Fruit fly (Drosophila melanogaster) whole organism, adult: ENCODE measurements around the gene Hpd.

Experiments
- CG1620 ChIP-seq: fragments of 200-800 bp; sonication (Bioruptor generic); optimal IDR thresholded peaks from 2 replicates; lab custom pipeline; 2016; ENCODE audit warnings: missing biosample characterization, missing genetic modification characterization
- Mnt ChIP-seq: fragments of 200-800 bp; sonication (Bioruptor generic); optimal IDR thresholded peaks from 2 replicates; lab custom pipeline; 2016; ENCODE audit warnings: missing biosample characterization, mild to moderate bottlenecking, missing genetic modification characterization
- bab1 ChIP-seq: fragments of 200-800 bp; sonication (Bioruptor generic); optimal IDR thresholded peaks from 3 replicates; lab custom pipeline; 2019; ENCODE audit warnings: missing biosample characterization, mild to moderate bottlenecking, missing genetic modification characterization, moderate library complexity

dm6 chr3L:20431619-20432018 is 8.1 kb downstream of the Hpd start:
- TF ChIP-seq bab1 (GFP tag; lab: Kevin White, UChicago) = no peak
- no peak for TF ChIP-seq Mnt (GFP tag; lab: Kevin White, UChicago)
- no peak for TF ChIP-seq CG1620
